Fruit fly (Drosophila melanogaster) whole organism, prepupa: ENCODE results near the gene CG45095.

ENCODE experiments used
- CG1621 ChIP-seq: fragments of 200-800 bp; sonication (Bioruptor generic); optimal IDR thresholded peaks from 3 replicates; lab custom pipeline; 2018; ENCODE audit warnings: missing biosample characterization, mild to moderate bottlenecking, missing genetic modification characterization
- CG16779 ChIP-seq: fragments of 200-800 bp; sonication (Bioruptor generic); optimal IDR thresholded peaks from 3 replicates; lab custom pipeline; 2017; ENCODE audit warnings: missing biosample characterization, mild to moderate bottlenecking, missing genetic modification characterization
- CG34406 ChIP-seq: fragments of 200-800 bp; sonication (Bioruptor generic); optimal IDR thresholded peaks from 3 replicates; lab custom pipeline; 2016; ENCODE audit warnings: missing biosample characterization, missing genetic modification characterization
- CG6808 ChIP-seq: fragments of 200-800 bp; sonication (Bioruptor generic); optimal IDR thresholded peaks from 3 replicates; lab custom pipeline; 2017; ENCODE audit warnings: missing biosample characterization, missing genetic modification characterization, mild to moderate bottlenecking, moderate library complexity, missing genetic modification reagents
- CG8319 ChIP-seq: fragments of 200-800 bp; sonication (Bioruptor generic); optimal IDR thresholded peaks from 3 replicates; lab custom pipeline; 2016; ENCODE audit warnings: missing biosample characterization, missing genetic modification characterization
- dac ChIP-seq: fragments of 200-800 bp; sonication (Bioruptor generic); optimal IDR thresholded peaks from 2 replicates; lab custom pipeline; 2017; ENCODE audit warnings: missing biosample characterization, mild to moderate bottlenecking, missing genetic modification characterization

DNA sequence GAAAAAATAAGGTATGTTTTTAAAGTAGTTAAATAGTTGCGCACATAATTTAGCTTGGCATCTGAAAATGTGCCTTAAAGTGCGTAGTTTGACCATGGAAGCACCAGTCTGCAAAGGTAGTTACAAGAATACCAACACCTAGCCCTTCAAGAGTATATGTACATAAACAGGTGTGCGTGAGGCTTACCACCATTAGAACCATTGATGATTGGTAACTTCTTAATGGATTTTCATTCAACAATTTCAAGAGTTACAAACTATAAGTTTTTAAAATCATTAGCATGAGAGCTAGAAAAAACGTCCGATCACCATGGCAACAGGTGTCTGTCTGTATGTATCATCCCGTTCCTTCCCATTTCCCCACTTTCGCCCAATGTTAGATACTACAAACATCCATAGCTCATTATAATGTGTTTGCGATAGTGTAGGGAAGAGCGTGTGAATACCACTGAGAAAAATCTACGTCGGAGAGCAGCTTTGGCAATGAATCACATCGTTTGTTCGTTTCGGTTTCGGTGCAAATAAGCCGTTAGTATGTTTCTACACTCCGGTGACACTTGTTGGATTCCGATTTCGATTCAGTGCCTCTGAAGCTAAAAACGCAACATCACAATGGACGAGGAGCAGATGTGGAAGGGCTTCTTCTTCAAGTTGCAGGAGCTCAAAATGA is 45.7 kb upstream of the CG45095 start:
- TF ChIP-seq CG8319, result no peak
- TF ChIP-seq CG34406 (GFP tag; lab: Kevin White, UChicago), result no peak
- no peak for TF ChIP-seq CG16779 (tag; lab: Kevin White, UChicago)
- no peak for TF ChIP-seq CG6808
- TF ChIP-seq CG1621 (tag; lab: Kevin White, UChicago), result no peak
- TF ChIP-seq dac (GFP tag; lab: Kevin White, UChicago), result no peak
